Fruit fly (Drosophila melanogaster): ENCODE results near the gene Obp22a.

Gene Obp22a

dm6 chr2L:1944473-1945110, 47.4 kb downstream of the Obp22a start (continued):
- peak; percentile 20 for TF ChIP-seq caup (GFP tag; optimal IDR thresholded peaks at IDR 0.05; ENCODE audit: severe bottlenecking)
- no peak for TF ChIP-seq insv (GFP tag; optimal IDR thresholded peaks at IDR 0.05)
- TF ChIP-seq CG16813 (GFP tag; IDR thresholded peaks at IDR 0.05; ENCODE audit: partially characterized antibody), result no peak
- TF ChIP-seq pita (GFP tag; optimal IDR thresholded peaks at IDR 0.05), result no peak
- TF ChIP-seq Nf-YA (GFP tag; IDR thresholded peaks at IDR 0.05), result 0 out of 2 replicates have a peak, but pooled peaks have one; percentile 18
- no peak for TF ChIP-seq amos (GFP tag; IDR thresholded peaks at IDR 0.05; ENCODE audit: partially characterized antibody)
- TF ChIP-seq Med (GFP tag), result peak; percentile 89
- no peak for TF ChIP-seq jigr1 (GFP tag; IDR thresholded peaks at IDR 0.05)
- peak; percentile 75; the same call in 1 of the 2 replicates for TF ChIP-seq seq (GFP tag; IDR thresholded peaks at IDR 0.05)
- TF ChIP-seq prd (optimal IDR thresholded peaks at IDR 0.05), result no peak
- no peak for TF ChIP-seq prd (GFP tag; IDR thresholded peaks at IDR 0.05)
- no peak for TF ChIP-seq lov (optimal IDR thresholded peaks at IDR 0.05)
- TF ChIP-seq lov (GFP tag; IDR thresholded peaks at IDR 0.05), result no peak
- no peak for TF ChIP-seq CG8359 (GFP tag; optimal IDR thresholded peaks at IDR 0.05; ENCODE audit: borderline replicate concordance)
- no peak for TF ChIP-seq CG4617 (GFP tag; optimal IDR thresholded peaks at IDR 0.05; ENCODE audit: borderline replicate concordance)
- no peak for TF ChIP-seq Aef1 (GFP tag; IDR thresholded peaks at IDR 0.05)
- no peak for TF ChIP-seq repo (GFP tag; optimal IDR thresholded peaks at IDR 0.05)
- TF ChIP-seq zen2 (GFP tag; IDR thresholded peaks at IDR 0.05; ENCODE audit: partially characterized antibody), result 0 out of 3 replicates have a peak, but pooled peaks have one; percentile 21
- TF ChIP-seq Hey (tag; optimal IDR thresholded peaks at IDR 0.05), result peak; percentile 44
- TF ChIP-seq CG12071 (GFP tag; optimal IDR thresholded peaks at IDR 0.05), result no peak
- TF ChIP-seq CG11093 (GFP tag; IDR thresholded peaks at IDR 0.05), result no peak
- no peak for TF ChIP-seq CG4328 (GFP tag; optimal IDR thresholded peaks at IDR 0.05)

Data from whole organism, embryonic.